Worm (Caenorhabditis elegans) whole organism, L3 larva: ENCODE results near the gene fbxb-57.
"Not testable (repeated sequence)": the region's sequence is repeated elsewhere in the genome, so short reads cannot be mapped to it uniquely, and the experiment has no call there.

Experiments used
- R02D3.7 ChIP-seq: fragments of 150-350 bp; optimal IDR thresholded peaks from 2 replicates; lab custom pipeline; 2014; ENCODE audit warnings: missing biosample characterization, missing genetic modification characterization
- ZK546.5 ChIP-seq: sonication (generic microtip); optimal IDR thresholded peaks from 2 replicates; lab custom pipeline; 2017; ENCODE audit warnings: missing biosample characterization, missing genetic modification characterization
- aly-2 ChIP-seq: fragments of 150-350 bp; optimal IDR thresholded peaks from 2 replicates; lab custom pipeline; 2014; ENCODE audit warnings: missing biosample characterization, missing genetic modification characterization
- ama-1 ChIP-seq: fragments of 150-350 bp; optimal IDR thresholded peaks from 2 replicates; lab custom pipeline; 2018
- ceh-82 ChIP-seq: fragments of 150-350 bp; optimal IDR thresholded peaks from 2 replicates; lab custom pipeline; 2014; ENCODE audit warnings: missing biosample characterization, missing genetic modification characterization
- ceh-9 ChIP-seq: sonication (generic microtip); optimal IDR thresholded peaks from 2 replicates; lab custom pipeline; 2018; ENCODE audit warnings: missing biosample characterization, missing genetic modification characterization
- elt-1 ChIP-seq: fragments of 150-350 bp; optimal IDR thresholded peaks from 2 replicates; lab custom pipeline; 2014; ENCODE audit warnings: missing biosample characterization, missing genetic modification characterization
- elt-2 ChIP-seq: sonication (generic microtip); optimal IDR thresholded peaks from 2 replicates; lab custom pipeline; 2016; ENCODE audit warnings: missing genetic modification reagents, mild to moderate bottlenecking, missing genetic modification characterization, missing compliant biosample characterization
- eor-1 ChIP-seq, 2 experiments: fragments of 150-350 bp; optimal IDR thresholded peaks; 2 replicates each; lab custom pipeline; 2014 to 2018; ENCODE audit warnings: missing biosample characterization in 2 of 2, missing genetic modification characterization in 2 of 2
- fkh-10 ChIP-seq: sonication (generic microtip); optimal IDR thresholded peaks from 2 replicates; lab custom pipeline; 2017; ENCODE audit warnings: missing biosample characterization, missing genetic modification reagents, missing genetic modification characterization
- fkh-2 ChIP-seq: fragments of 150-350 bp; optimal IDR thresholded peaks from 2 replicates; lab custom pipeline; 2014; ENCODE audit warnings: missing biosample characterization, missing genetic modification reagents, missing genetic modification characterization
- fos-1 ChIP-seq: fragments of 150-350 bp; optimal IDR thresholded peaks from 2 replicates; lab custom pipeline; 2014; ENCODE audit warnings: missing biosample characterization, missing genetic modification characterization
- lin-39 ChIP-seq: fragments of 150-350 bp; optimal IDR thresholded peaks from 2 replicates; lab custom pipeline; 2018; ENCODE audit warnings: missing biosample characterization, missing genetic modification reagents, missing genetic modification characterization
- lsy-12 ChIP-seq: sonication (generic microtip); optimal IDR thresholded peaks from 2 replicates; lab custom pipeline; 2016; ENCODE audit warnings: mild to moderate bottlenecking, missing genetic modification characterization, missing compliant biosample characterization
- mml-1 ChIP-seq: fragments of 150-350 bp; sonication (generic microtip); optimal IDR thresholded peaks from 3 replicates; lab custom pipeline; 2014; ENCODE audit warnings: missing biosample characterization, missing genetic modification characterization
- nfya-1 ChIP-seq: sonication (generic microtip); optimal IDR thresholded peaks from 2 replicates; lab custom pipeline; 2017; ENCODE audit warnings: missing genetic modification characterization, mild to moderate bottlenecking, missing compliant biosample characterization, antibody characterized with exemption, moderate library complexity; ENCODE audit not compliant: insufficient read depth
- nhr-11 ChIP-seq: fragments of 150-350 bp; optimal IDR thresholded peaks from 2 replicates; lab custom pipeline; 2014; ENCODE audit warnings: missing biosample characterization, missing genetic modification characterization
- nhr-23 ChIP-seq: fragments of 150-350 bp; optimal IDR thresholded peaks from 2 replicates; lab custom pipeline; 2014; ENCODE audit warnings: missing biosample characterization, missing genetic modification reagents, missing genetic modification characterization
- nhr-28 ChIP-seq: fragments of 150-350 bp; optimal IDR thresholded peaks from 2 replicates; lab custom pipeline; 2014; ENCODE audit warnings: missing biosample characterization, missing genetic modification characterization
- nhr-76 ChIP-seq: fragments of 150-350 bp; sonication (generic microtip); optimal IDR thresholded peaks from 5 replicates; lab custom pipeline; 2014; ENCODE audit warnings: missing biosample characterization, missing genetic modification characterization
- pqm-1 ChIP-seq: fragments of 150-350 bp; optimal IDR thresholded peaks from 2 replicates; lab custom pipeline; 2017; ENCODE audit warnings: missing biosample characterization, missing genetic modification characterization, inconsistent platforms
- sea-2 ChIP-seq: fragments of 150-350 bp; sonication (generic microtip); optimal IDR thresholded peaks from 4 replicates; lab custom pipeline; 2014; ENCODE audit warnings: missing biosample characterization, missing genetic modification reagents, missing genetic modification characterization
- skn-1 ChIP-seq: fragments of 150-350 bp; optimal IDR thresholded peaks from 2 replicates; lab custom pipeline; 2014; ENCODE audit warnings: missing biosample characterization, missing genetic modification characterization
- tbx-2 ChIP-seq: sonication (generic microtip); optimal IDR thresholded peaks from 2 replicates; lab custom pipeline; 2016; ENCODE audit warnings: mild to moderate bottlenecking, missing genetic modification characterization, missing compliant biosample characterization
- unc-39 ChIP-seq: sonication (generic microtip); optimal IDR thresholded peaks from 4 replicates; lab custom pipeline; 2017; ENCODE audit warnings: missing biosample characterization, missing genetic modification characterization
- unc-62 ChIP-seq: fragments of 150-350 bp; sonication (generic microtip); optimal IDR thresholded peaks from 4 replicates; lab custom pipeline; 2014; ENCODE audit warnings: missing biosample characterization, missing genetic modification reagents, missing genetic modification characterization
- ztf-11 ChIP-seq: fragments of 150-350 bp; optimal IDR thresholded peaks from 2 replicates; lab custom pipeline; 2014; ENCODE audit warnings: missing biosample characterization, missing genetic modification characterization
- ztf-4 ChIP-seq: fragments of 150-350 bp; optimal IDR thresholded peaks from 2 replicates; lab custom pipeline; 2014; ENCODE audit warnings: missing biosample characterization, missing genetic modification characterization

Gene fbxb-57

ce11 chrV:19306906-19307305, 18.4 kb downstream of the fbxb-57 start, which contains the start of gene F55C9.15:
Gene F55C9.15 (minus strand): TSS chrV:19307006.
- TF ChIP-seq ztf-11 (tag; lab: Kevin White, UChicago) (no peak), eor-1 (tag; optimal IDR thresholded peaks at IDR 0.05; lab: Kevin White, UChicago) (no peak), R02D3.7 (tag; lab: Kevin White, UChicago) (no peak), mml-1 (no peak), aly-2 (tag; lab: Kevin White, UChicago) (no peak)
- TF ChIP-seq, all 47 proteins: peak for 0

- TF ChIP-seq pqm-1 (no peak), nhr-23 (tag; lab: Kevin White, UChicago) (no peak), unc-62 (no peak)
Observed at ce11 chrV:19308137-19308536, 19.6 kb downstream of the fbxb-57 start.

ce11 chrV:19309591-19309990, 21.0 kb downstream of the fbxb-57 start, which contains the start of gene F55C9.11:
Gene F55C9.11 (minus strand): TSS chrV:19309691.
- TF ChIP-seq fkh-10 (GFP tag; lab: Kevin White, UChicago) (no peak), fos-1 (no peak), skn-1 (tag; lab: Kevin White, UChicago) (no peak), eor-1 (tag; optimal IDR thresholded peaks at IDR 0.05; lab: Kevin White, UChicago) (no peak), ceh-9 (no peak), ceh-82 (tag; lab: Kevin White, UChicago) (no peak)

ce11 chrV:19311391-19311790, 22.8 kb downstream of the fbxb-57 start, which contains the start of gene C43D7.8:
Gene C43D7.8 (minus strand): TSS chrV:19311491.
- no peak for TF ChIP-seq ama-1 (lab: Kevin White, UChicago)
- TF ChIP-seq ceh-9, result no peak
- TF ChIP-seq fkh-2 (tag; lab: Kevin White, UChicago), result no peak
- no peak for TF ChIP-seq ZK546.5 (tag; lab: Kevin White, UChicago)
- TF ChIP-seq fkh-10 (GFP tag; lab: Kevin White, UChicago), result no peak
- no peak for TF ChIP-seq lin-39 (tag; lab: Kevin White, UChicago)
- no peak for TF ChIP-seq lsy-12 (tag; lab: Kevin White, UChicago)
- no peak for TF ChIP-seq nhr-28 (tag; lab: Kevin White, UChicago)

ce11 chrV:19312975-19313374, 24.4 kb downstream of the fbxb-57 start, which contains the start of gene fbxb-64:
Gene fbxb-64 (plus strand): TSS chrV:19313275.
- no peak for TF ChIP-seq fkh-2 (tag; lab: Kevin White, UChicago)
- no peak for TF ChIP-seq tbx-2
- TF ChIP-seq ceh-82 (tag; lab: Kevin White, UChicago), result no peak
- no peak for TF ChIP-seq nfya-1 (tag; lab: Kevin White, UChicago)
- TF ChIP-seq ztf-11 (tag; lab: Kevin White, UChicago), result no peak
- no peak for TF ChIP-seq elt-1
- no peak for TF ChIP-seq nhr-76 (tag; lab: Kevin White, UChicago)
- TF ChIP-seq unc-39 (tag; lab: Kevin White, UChicago), result no peak
- TF ChIP-seq sea-2 (GFP tag; lab: Kevin White, UChicago), result no peak
- no peak for TF ChIP-seq pqm-1
- no peak for TF ChIP-seq fkh-10 (GFP tag; lab: Kevin White, UChicago)
- no peak for TF ChIP-seq elt-2 (tag; lab: Kevin White, UChicago)

- TF ChIP-seq ztf-4, nhr-23, nfya-1 (tag; lab: Kevin White, UChicago): not testable (repeated sequence)
Observed at ce11 chrV:19317058-19317457, 28.5 kb downstream of the fbxb-57 start, which contains the start of gene srh-208. Gene srh-208 (plus strand): TSS chrV:19317358.

ce11 chrV:19319460-19319995, 31.0 kb downstream of the fbxb-57 start, which contains the start of gene C43D7.7:
Gene C43D7.7 (minus strand): TSS chrV:19319510.
- TF ChIP-seq elt-2 (tag; lab: Kevin White, UChicago), result peak; percentile 58
- TF ChIP-seq nhr-11 (tag; lab: Kevin White, UChicago), result no peak
